Fruit fly (Drosophila melanogaster) whole organism, embryonic: Measurements from ENCODE around the gene Girdin.

Source experiments
- Ada2b ChIP-seq: fragments of 200-800 bp; sonication (Bioruptor generic); IDR thresholded peaks from 2 replicates; pipeline ENCODE4 v1.3.6; 2022; ENCODE audit warnings: missing biosample characterization, missing genetic modification characterization
- Adf1 ChIP-seq: fragments of 200-800 bp; sonication (Bioruptor generic); IDR thresholded peaks from 2 replicates; pipeline ENCODE4 v1.3.6; 2022; ENCODE audit warnings: missing biosample characterization, missing genetic modification characterization
- BtbVII ChIP-seq: fragments of 200-800 bp; sonication (Bioruptor generic); optimal IDR thresholded peaks from 3 replicates; lab custom pipeline; 2017; ENCODE audit warnings: missing biosample characterization, mild to moderate bottlenecking, missing genetic modification characterization
- CG10147 ChIP-seq: fragments of 200-800 bp; sonication (Bioruptor generic); optimal IDR thresholded peaks from 2 replicates; lab custom pipeline; 2019; ENCODE audit warnings: missing biosample characterization, mild to moderate bottlenecking, missing genetic modification characterization, moderate library complexity
- CG10274 ChIP-seq: fragments of 200-800 bp; sonication (Bioruptor generic); optimal IDR thresholded peaks from 3 replicates; lab custom pipeline; 2017; ENCODE audit warnings: missing biosample characterization, mild to moderate bottlenecking, missing genetic modification characterization
- CG10431 ChIP-seq: fragments of 200-800 bp; sonication (Bioruptor generic); optimal IDR thresholded peaks from 3 replicates; lab custom pipeline; 2018; ENCODE audit warnings: missing biosample characterization, mild to moderate bottlenecking, missing genetic modification characterization
- CG10462 ChIP-seq: fragments of 200-800 bp; sonication (Bioruptor generic); optimal IDR thresholded peaks from 2 replicates; lab custom pipeline; 2016; ENCODE audit warnings: missing biosample characterization, missing genetic modification characterization
- CG10565 ChIP-seq: fragments of 200-800 bp; sonication (Bioruptor generic); optimal IDR thresholded peaks from 3 replicates; lab custom pipeline; 2016; ENCODE audit warnings: missing biosample characterization, mild to moderate bottlenecking, missing genetic modification characterization
- CG11456 ChIP-seq: fragments of 200-800 bp; sonication (Bioruptor generic); IDR thresholded peaks from 3 replicates; pipeline ENCODE4 v1.3.6; 2022; ENCODE audit warnings: missing biosample characterization, missing genetic modification characterization
- CG13775 ChIP-seq: fragments of 200-800 bp; sonication (Bioruptor generic); optimal IDR thresholded peaks from 3 replicates; lab custom pipeline; 2017; ENCODE audit warnings: missing biosample characterization, mild to moderate bottlenecking, missing genetic modification characterization
- CG15011 ChIP-seq: fragments of 200-800 bp; sonication (Bioruptor generic); optimal IDR thresholded peaks from 3 replicates; lab custom pipeline; 2018; ENCODE audit warnings: missing biosample characterization, mild to moderate bottlenecking, missing genetic modification characterization
- CG15269 ChIP-seq: fragments of 200-800 bp; sonication (Bioruptor generic); optimal IDR thresholded peaks from 2 replicates; lab custom pipeline; 2018; ENCODE audit warnings: missing biosample characterization, mild to moderate bottlenecking, missing genetic modification characterization, moderate library complexity
- CG17328 ChIP-seq: fragments of 200-800 bp; sonication (Bioruptor generic); IDR thresholded peaks from 2 replicates; pipeline ENCODE4 v1.3.6; 2022; ENCODE audit warnings: missing biosample characterization, missing genetic modification characterization
- CG2199 ChIP-seq: fragments of 200-800 bp; sonication (Bioruptor generic); IDR thresholded peaks from 3 replicates; pipeline ENCODE4 v1.3.6; 2022; ENCODE audit warnings: missing biosample characterization, missing genetic modification characterization
- CG33213 ChIP-seq: fragments of 200-800 bp; sonication (Bioruptor generic); optimal IDR thresholded peaks from 3 replicates; lab custom pipeline; 2016; ENCODE audit warnings: missing biosample characterization, missing genetic modification characterization
- CG6854 ChIP-seq: fragments of 200-800 bp; sonication (Bioruptor generic); optimal IDR thresholded peaks from 3 replicates; lab custom pipeline; 2017; ENCODE audit warnings: missing biosample characterization, mild to moderate bottlenecking, missing genetic modification characterization
- CG7786 ChIP-seq: fragments of 200-800 bp; sonication (Bioruptor generic); optimal IDR thresholded peaks from 2 replicates; lab custom pipeline; 2016; ENCODE audit warnings: missing biosample characterization, missing genetic modification characterization
- CG7928 ChIP-seq: fragments of 200-800 bp; sonication (Bioruptor generic); optimal IDR thresholded peaks from 2 replicates; lab custom pipeline; 2017; ENCODE audit warnings: missing biosample characterization, mild to moderate bottlenecking, missing genetic modification characterization
- CG9437 ChIP-seq: fragments of 200-800 bp; sonication (Bioruptor generic); optimal IDR thresholded peaks from 2 replicates; lab custom pipeline; 2018; ENCODE audit warnings: missing biosample characterization, mild to moderate bottlenecking, missing genetic modification characterization
- Camta ChIP-seq: fragments of 200-800 bp; sonication (Bioruptor generic); optimal IDR thresholded peaks from 2 replicates; lab custom pipeline; 2016; ENCODE audit warnings: missing biosample characterization, missing genetic modification characterization
- Deaf1 ChIP-seq: fragments of 200-800 bp; optimal IDR thresholded peaks from 3 replicates; lab custom pipeline; 2019; ENCODE audit warnings: missing biosample characterization, mild to moderate bottlenecking, missing genetic modification characterization, moderate library complexity
- Dip3 ChIP-seq: fragments of 200-800 bp; sonication (Bioruptor generic); optimal IDR thresholded peaks from 3 replicates; lab custom pipeline; 2016; ENCODE audit warnings: missing biosample characterization, missing genetic modification characterization
- Drgx ChIP-seq: fragments of 200-800 bp; sonication (Bioruptor generic); IDR thresholded peaks from 2 replicates; pipeline ENCODE4 v1.3.6; 2022; ENCODE audit warnings: missing biosample characterization, missing genetic modification characterization
- ERR ChIP-seq: fragments of 200-800 bp; sonication (Bioruptor generic); optimal IDR thresholded peaks from 2 replicates; lab custom pipeline; 2016; ENCODE audit warnings: missing biosample characterization, missing genetic modification characterization
- HLH4C ChIP-seq: fragments of 200-800 bp; sonication (Bioruptor generic); IDR thresholded peaks from 3 replicates; pipeline ENCODE4 v1.3.6; 2022; ENCODE audit warnings: missing biosample characterization, missing genetic modification characterization; ENCODE audit not compliant: partially characterized antibody
- Kr ChIP-seq: fragments of 200-800 bp; sonication (Bioruptor generic); optimal IDR thresholded peaks from 2 replicates; lab custom pipeline; 2017; ENCODE audit warnings: missing biosample characterization, mild to moderate bottlenecking, missing genetic modification characterization
- Med ChIP-seq: fragments of 200-800 bp; sonication (Bioruptor generic); peaks from one replicate; lab custom pipeline; 2016; ENCODE audit warnings: missing biosample characterization, missing genetic modification characterization, mild to moderate bottlenecking, inconsistent platforms, moderate library complexity
- Meics ChIP-seq: fragments of 200-800 bp; sonication (Bioruptor generic); optimal IDR thresholded peaks from 2 replicates; lab custom pipeline; 2017; ENCODE audit warnings: missing biosample characterization, mild to moderate bottlenecking, missing genetic modification characterization
- Mrtf ChIP-seq: fragments of 200-800 bp; sonication (Bioruptor generic); IDR thresholded peaks from 3 replicates; pipeline ENCODE4 v1.3.6; 2022; ENCODE audit warnings: missing biosample characterization, missing genetic modification characterization
- Oli ChIP-seq: fragments of 200-800 bp; sonication (Bioruptor generic); optimal IDR thresholded peaks from 2 replicates; lab custom pipeline; 2018; ENCODE audit warnings: missing biosample characterization, mild to moderate bottlenecking, missing genetic modification characterization, moderate library complexity
- Poxn ChIP-seq: fragments of 200-800 bp; sonication (Bioruptor generic); IDR thresholded peaks from 2 replicates; pipeline ENCODE4 v1.3.6; 2022; ENCODE audit warnings: missing biosample characterization, missing genetic modification characterization
- Ravus ChIP-seq: fragments of 200-800 bp; sonication (Bioruptor generic); IDR thresholded peaks from 2 replicates; pipeline ENCODE4 v1.3.6; 2022; ENCODE audit warnings: missing biosample characterization, missing genetic modification characterization
- Sry-δ ChIP-seq: fragments of 200-800 bp; sonication (Bioruptor generic); optimal IDR thresholded peaks from 2 replicates; lab custom pipeline; 2016; ENCODE audit warnings: missing biosample characterization, missing genetic modification characterization
- TFAM ChIP-seq: fragments of 200-800 bp; sonication (Bioruptor generic); optimal IDR thresholded peaks from 2 replicates; lab custom pipeline; 2017; ENCODE audit warnings: missing biosample characterization, missing genetic modification characterization, inconsistent platforms
- Xrp1 ChIP-seq: fragments of 200-800 bp; sonication (Bioruptor generic); IDR thresholded peaks from 2 replicates; pipeline ENCODE4 v1.3.6; 2022; ENCODE audit warnings: missing biosample characterization, missing genetic modification characterization
- ac ChIP-seq: fragments of 200-800 bp; sonication (Bioruptor generic); optimal IDR thresholded peaks from 3 replicates; lab custom pipeline; 2017; ENCODE audit warnings: missing biosample characterization, mild to moderate bottlenecking, missing genetic modification characterization
- al ChIP-seq: fragments of 200-800 bp; sonication (Bioruptor generic); IDR thresholded peaks from 2 replicates; pipeline ENCODE4 v1.3.6; 2022; ENCODE audit warnings: missing biosample characterization, missing genetic modification characterization
- fd96Cb ChIP-seq: fragments of 200-800 bp; sonication (Bioruptor generic); optimal IDR thresholded peaks from 2 replicates; lab custom pipeline; 2018; ENCODE audit warnings: missing biosample characterization, mild to moderate bottlenecking, missing genetic modification characterization, moderate library complexity
- hkb ChIP-seq, 2 experiments: fragments of 200-800 bp in 1 of 2; fragments of >200 bp in 1 of 2; sonication (Bioruptor generic) in 1 of 2; IDR thresholded peaks in 1 of 2; optimal IDR thresholded peaks in 1 of 2; 2 replicates each; pipeline versions ENCODE4 v1.3.6 to Lab custom; 2017 to 2022; ENCODE audit warnings: missing biosample characterization in 1 of 2, missing genetic modification characterization in 1 of 2
- klu ChIP-seq: fragments of 200-800 bp; sonication (Bioruptor generic); IDR thresholded peaks from 2 replicates; pipeline ENCODE4 v1.3.6; 2022; ENCODE audit warnings: missing biosample characterization, missing genetic modification characterization
- mirr ChIP-seq: fragments of 200-800 bp; sonication (Bioruptor generic); optimal IDR thresholded peaks from 3 replicates; lab custom pipeline; 2018; ENCODE audit warnings: missing biosample characterization, mild to moderate bottlenecking, missing genetic modification characterization
- mld ChIP-seq: fragments of 200-800 bp; sonication (Bioruptor generic); IDR thresholded peaks from 3 replicates; pipeline ENCODE4 v1.3.6; 2022; ENCODE audit warnings: missing biosample characterization, missing genetic modification characterization; ENCODE audit not compliant: partially characterized antibody
- pan ChIP-seq, 4 experiments: fragments of >200 bp in 3 of 4; fragments of 200-800 bp in 1 of 4; sonication (Bioruptor generic) in 1 of 4; optimal IDR thresholded peaks in 3 of 4; IDR thresholded peaks in 1 of 4; 2 replicates each; pipeline versions ENCODE4 v1.3.6 to Lab custom; 2017 to 2022; ENCODE audit warnings: missing biosample characterization in 2 of 4, missing genetic modification characterization in 2 of 4, mixed read lengths in 1 of 4
- pb ChIP-seq: fragments of 200-800 bp; sonication (Bioruptor generic); optimal IDR thresholded peaks from 3 replicates; lab custom pipeline; 2016; ENCODE audit warnings: missing biosample characterization, missing genetic modification characterization
- sqz ChIP-seq: fragments of 200-800 bp; sonication (Bioruptor generic); optimal IDR thresholded peaks from 3 replicates; lab custom pipeline; 2018; ENCODE audit warnings: missing biosample characterization, mild to moderate bottlenecking, missing genetic modification characterization
- sug ChIP-seq: fragments of 200-800 bp; optimal IDR thresholded peaks from 2 replicates; lab custom pipeline; 2019; ENCODE audit warnings: missing biosample characterization, mild to moderate bottlenecking, missing genetic modification characterization, moderate library complexity
- ttk ChIP-seq: fragments of 200-800 bp; sonication (Bioruptor generic); IDR thresholded peaks from 2 replicates; pipeline ENCODE4 v2.1.2; 2022; ENCODE audit warnings: missing biosample characterization, missing genetic modification characterization
- wdn ChIP-seq: fragments of 200-800 bp; sonication (Bioruptor generic); IDR thresholded peaks from 2 replicates; pipeline ENCODE4 v1.3.6; 2022; ENCODE audit warnings: missing biosample characterization, missing genetic modification characterization
- wek ChIP-seq: fragments of 200-800 bp; sonication (Bioruptor generic); optimal IDR thresholded peaks from 3 replicates; lab custom pipeline; 2018; ENCODE audit warnings: missing biosample characterization, mild to moderate bottlenecking, missing genetic modification characterization, moderate library complexity
- yki ChIP-seq: fragments of >200 bp; optimal IDR thresholded peaks from 3 replicates; lab custom pipeline; 2018
- zen ChIP-seq: fragments of 200-800 bp; sonication (Bioruptor generic); optimal IDR thresholded peaks from 3 replicates; lab custom pipeline; 2018; ENCODE audit warnings: missing biosample characterization, mild to moderate bottlenecking, missing genetic modification characterization, moderate library complexity
- zfh1 ChIP-seq: fragments of 200-800 bp; sonication (Bioruptor generic); IDR thresholded peaks from 3 replicates; pipeline ENCODE4 v1.3.6; 2022; ENCODE audit warnings: missing biosample characterization, missing genetic modification characterization

Girdin gene

DNA sequence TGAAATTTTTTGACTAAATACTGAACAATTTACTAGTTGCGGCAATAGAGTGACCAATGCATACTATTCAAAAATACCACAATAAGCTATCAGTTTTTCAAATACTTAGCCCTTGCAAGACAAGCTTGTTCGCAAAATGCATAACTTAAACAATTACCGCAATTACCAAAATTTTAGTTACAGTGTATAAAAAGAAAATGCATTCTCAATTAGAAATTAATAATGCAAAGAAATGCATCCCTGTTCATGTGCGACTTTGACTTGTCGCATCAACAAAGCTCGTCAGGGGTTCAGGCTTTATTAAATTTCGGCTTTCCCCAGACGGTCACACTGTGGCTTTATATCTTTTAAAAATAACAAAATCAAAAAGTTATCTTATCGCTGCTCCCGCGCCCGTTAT is 40.1 kb downstream of the Girdin start, which contains the start of the genes hob and nSMase (continued):
- TF ChIP-seq TFAM (GFP tag; lab: Kevin White, UChicago) (no peak), CG10462 (GFP tag; lab: Kevin White, UChicago) (no peak), CG33213 (GFP tag; lab: Kevin White, UChicago) (no peak), zfh1 (GFP tag; lab: Robert Waterston, UW) (no peak), Ada2b (GFP tag; lab: Robert Waterston, UW) (no peak), CG11456 (GFP tag; lab: Robert Waterston, UW) (no peak), CG17328 (GFP tag; lab: Robert Waterston, UW) (no peak), al (GFP tag; lab: Robert Waterston, UW) (no peak), BtbVII (GFP tag; lab: Kevin White, UChicago) (no peak), ttk (GFP tag; lab: Robert Waterston, UW) (no peak), pan (optimal IDR thresholded peaks at IDR 0.05; lab: Kevin White, UChicago) (no peak), pan (GFP tag; optimal IDR thresholded peaks at IDR 0.05 in 1 of 2, IDR thresholded peaks at IDR 0.05 in 1 of 2) (no peak), CG10431 (no peak), CG15011 (GFP tag; lab: Kevin White, UChicago) (no peak), sug (tag; lab: Kevin White, UChicago) (no peak), Dip3 (GFP tag; lab: Kevin White, UChicago) (peak; percentile 12), CG6854 (GFP tag; lab: Kevin White, UChicago) (no peak), Drgx (GFP tag; lab: Robert Waterston, UW) (no peak), CG10274 (no peak), Xrp1 (GFP tag; lab: Robert Waterston, UW) (no peak), pb (no peak), Sry-δ (GFP tag; lab: Kevin White, UChicago) (peak; percentile 45), zen (tag; lab: Kevin White, UChicago) (no peak), CG10565 (no peak), CG7928 (GFP tag; lab: Kevin White, UChicago) (peak; percentile 86), Adf1 (no peak), Oli (tag; lab: Kevin White, UChicago) (no peak), CG15269 (tag; lab: Kevin White, UChicago) (no peak), klu (GFP tag; lab: Robert Waterston, UW) (no peak), Mrtf (no peak), CG7786 (GFP tag; lab: Kevin White, UChicago) (no peak), Camta (GFP tag; lab: Kevin White, UChicago) (no peak), fd96Cb (tag; lab: Kevin White, UChicago) (no peak), HLH4C (no peak), CG10147 (GFP tag; lab: Kevin White, UChicago) (no peak), Med (GFP tag; lab: Kevin White, UChicago) (peak; percentile 76), CG2199 (GFP tag; lab: Robert Waterston, UW) (no peak), mld (GFP tag; lab: Robert Waterston, UW) (no peak), Deaf1 (tag; lab: Kevin White, UChicago) (no peak), Kr (no peak), yki (lab: Kevin White, UChicago) (no peak), Ravus (no peak), wek (GFP tag; lab: Kevin White, UChicago) (no peak), CG9437 (no peak), Meics (GFP tag; lab: Kevin White, UChicago) (no peak), CG13775 (GFP tag; lab: Kevin White, UChicago) (peak; percentile 22), ac (GFP tag; lab: Kevin White, UChicago) (no peak), Poxn (GFP tag; lab: Robert Waterston, UW) (no peak), hkb (optimal IDR thresholded peaks at IDR 0.05; lab: Kevin White, UChicago) (no peak), hkb (GFP tag; IDR thresholded peaks at IDR 0.05; lab: Robert Waterston, UW) (no peak), sqz (GFP tag; lab: Kevin White, UChicago) (no peak), ERR (no peak), mirr (no peak), wdn (GFP tag; lab: Robert Waterston, UW) (no peak)
